Fruit fly (Drosophila melanogaster) whole organism, wandering third instar larva: ENCODE measurements around the gene PpV.
"Not testable (repeated sequence)": the region's sequence is repeated elsewhere in the genome, so short reads cannot be mapped to it uniquely, and the experiment has no call there.

ENCODE experiments used
- Abd-B ChIP-seq: fragments of >200 bp; optimal IDR thresholded peaks from 2 replicates; lab custom pipeline; 2017; ENCODE audit warnings: missing biosample characterization, missing genetic modification characterization
- CG32264 ChIP-seq: fragments of 200-800 bp; sonication (Bioruptor generic); optimal IDR thresholded peaks from 2 replicates; lab custom pipeline; 2016; ENCODE audit warnings: missing biosample characterization, missing genetic modification characterization
- CG9705 ChIP-seq: fragments of 200-800 bp; sonication (Bioruptor generic); optimal IDR thresholded peaks from 2 replicates; lab custom pipeline; 2018; ENCODE audit warnings: missing biosample characterization, mild to moderate bottlenecking, missing genetic modification characterization
- CrebA ChIP-seq: fragments of 200-800 bp; sonication (Bioruptor generic); optimal IDR thresholded peaks from 2 replicates; lab custom pipeline; 2016; ENCODE audit warnings: missing biosample characterization, mild to moderate bottlenecking, missing genetic modification characterization, borderline replicate concordance
- Dfd ChIP-seq: fragments of >200 bp; optimal IDR thresholded peaks from 2 replicates; lab custom pipeline; 2017; ENCODE audit warnings: missing biosample characterization, missing genetic modification characterization
- Dif ChIP-seq: fragments of 200-275, 200-300 bp; sonication (Bioruptor generic); optimal IDR thresholded peaks from 2 replicates; lab custom pipeline; 2018; ENCODE audit warnings: missing biosample characterization, missing genetic modification characterization; ENCODE audit not compliant: partially characterized antibody
- GATAd ChIP-seq: sonication (Bioruptor generic); optimal IDR thresholded peaks from 2 replicates; lab custom pipeline; 2016; ENCODE audit warnings: missing biosample characterization, missing genetic modification characterization
- HLH106 ChIP-seq: fragments of 200-800 bp; optimal IDR thresholded peaks from 3 replicates; lab custom pipeline; 2019; ENCODE audit warnings: missing biosample characterization, mild to moderate bottlenecking, missing genetic modification characterization, moderate library complexity
- Hnf4 ChIP-seq: fragments of 200-800 bp; sonication (Bioruptor generic); optimal IDR thresholded peaks from 2 replicates; lab custom pipeline; 2016; ENCODE audit warnings: missing biosample characterization, mild to moderate bottlenecking, missing genetic modification characterization
- Hr78 ChIP-seq: fragments of >200 bp; optimal IDR thresholded peaks from 2 replicates; lab custom pipeline; 2017; ENCODE audit warnings: missing biosample characterization, missing genetic modification characterization
- Hr83 ChIP-seq: fragments of 200-300 bp; sonication (Bioruptor generic); optimal IDR thresholded peaks from 2 replicates; lab custom pipeline; 2016; ENCODE audit warnings: missing biosample characterization, mild to moderate bottlenecking, missing genetic modification characterization, moderate library complexity; ENCODE audit not compliant: poor library complexity, severe bottlenecking
- Jra ChIP-seq: sonication (Bioruptor generic); optimal IDR thresholded peaks from 2 replicates; lab custom pipeline; 2016; ENCODE audit warnings: missing biosample characterization, missing genetic modification characterization
- Mio ChIP-seq: sonication (Bioruptor generic); optimal IDR thresholded peaks from 2 replicates; lab custom pipeline; 2016; ENCODE audit warnings: missing biosample characterization, missing genetic modification characterization
- Myc ChIP-seq: fragments of >200 bp; optimal IDR thresholded peaks from 2 replicates; lab custom pipeline; 2017
- OdsH ChIP-seq: fragments of 200-800 bp; sonication (Bioruptor generic); optimal IDR thresholded peaks from 2 replicates; lab custom pipeline; 2016; ENCODE audit warnings: missing biosample characterization, mild to moderate bottlenecking, missing genetic modification characterization
- Rel ChIP-seq, 2 experiments: fragments of 200-800 bp; sonication (Bioruptor generic) in 1 of 2; optimal IDR thresholded peaks; 2 replicates in 1 of 2; 3 replicates in 1 of 2; lab custom pipeline; 2016 to 2019; ENCODE audit warnings: mild to moderate bottlenecking in 2 of 2, missing biosample characterization in 2 of 2, missing genetic modification characterization in 2 of 2, moderate library complexity in 1 of 2
- Sp1 ChIP-seq: fragments of 200-800 bp; sonication (Bioruptor generic); optimal IDR thresholded peaks from 3 replicates; lab custom pipeline; 2019; ENCODE audit warnings: missing biosample characterization, mild to moderate bottlenecking, missing genetic modification characterization, moderate library complexity
- Vsx2 ChIP-seq: fragments of 200-300, 225-300 bp; sonication (Bioruptor generic); optimal IDR thresholded peaks from 2 replicates; lab custom pipeline; 2018; ENCODE audit warnings: missing biosample characterization, missing genetic modification characterization; ENCODE audit not compliant: partially characterized antibody
- br ChIP-seq: fragments of 200-800 bp; sonication (Bioruptor generic); optimal IDR thresholded peaks from 2 replicates; lab custom pipeline; 2016; ENCODE audit warnings: missing biosample characterization, missing genetic modification characterization
- brk ChIP-seq: fragments of 200-800 bp; sonication (Bioruptor generic); optimal IDR thresholded peaks from 2 replicates; lab custom pipeline; 2016; ENCODE audit warnings: missing biosample characterization, mild to moderate bottlenecking, missing genetic modification characterization
- foxo ChIP-seq, 2 experiments: fragments of 200-800 bp; sonication (Bioruptor generic); optimal IDR thresholded peaks; 2 replicates in 1 of 2; 3 replicates in 1 of 2; lab custom pipeline; 2016 to 2017; ENCODE audit warnings: missing biosample characterization in 2 of 2, missing genetic modification characterization in 2 of 2
- fru ChIP-seq: fragments of 200-800 bp; sonication (Bioruptor generic); optimal IDR thresholded peaks from 3 replicates; lab custom pipeline; 2016; ENCODE audit warnings: missing biosample characterization, mild to moderate bottlenecking, missing genetic modification characterization
- h ChIP-seq: fragments of 200-800 bp; sonication (Bioruptor generic); optimal IDR thresholded peaks from 3 replicates; lab custom pipeline; 2016; ENCODE audit warnings: missing biosample characterization, mild to moderate bottlenecking, missing genetic modification characterization
- jim ChIP-seq: fragments of 175-275, 200-325 bp; sonication (Bioruptor generic); optimal IDR thresholded peaks from 2 replicates; lab custom pipeline; 2016; ENCODE audit warnings: missing biosample characterization, mild to moderate bottlenecking, missing genetic modification characterization
- lola ChIP-seq: fragments of >200 bp; optimal IDR thresholded peaks from 2 replicates; lab custom pipeline; 2017; ENCODE audit warnings: missing biosample characterization, missing genetic modification characterization
- pan ChIP-seq: fragments of >200 bp; optimal IDR thresholded peaks from 2 replicates; lab custom pipeline; 2017
- psq ChIP-seq: fragments of 200-800 bp; sonication (Bioruptor generic); optimal IDR thresholded peaks from 3 replicates; lab custom pipeline; 2017; ENCODE audit warnings: missing biosample characterization, mild to moderate bottlenecking, missing genetic modification characterization, moderate library complexity
- rgr ChIP-seq: fragments of 200-800 bp; sonication (Bioruptor generic); optimal IDR thresholded peaks from 3 replicates; lab custom pipeline; 2016; ENCODE audit warnings: missing biosample characterization, mild to moderate bottlenecking, missing genetic modification characterization
- sv ChIP-seq: fragments of 200-800 bp; sonication (Bioruptor generic); optimal IDR thresholded peaks from 3 replicates; lab custom pipeline; 2016; ENCODE audit warnings: missing biosample characterization, missing genetic modification characterization
- tai ChIP-seq: sonication (Bioruptor generic); optimal IDR thresholded peaks from 2 replicates; lab custom pipeline; 2016; ENCODE audit warnings: missing biosample characterization, missing genetic modification characterization
- usp ChIP-seq: fragments of >200 bp; optimal IDR thresholded peaks from 2 replicates; lab custom pipeline; 2017; ENCODE audit warnings: missing biosample characterization, missing genetic modification characterization
- woc ChIP-seq: sonication (Bioruptor generic); optimal IDR thresholded peaks from 2 replicates; lab custom pipeline; 2016; ENCODE audit warnings: missing biosample characterization, mild to moderate bottlenecking, missing genetic modification characterization

Gene PpV

dm6 chrX:6372769-6373197 is at the start of gene PpV:
Gene PpV, minus strand, starts transcription at chrX:6372915.
- TF ChIP-seq Sp1 (GFP tag; lab: Kevin White, UChicago) (peak; percentile 7), Hr78 (GFP tag; lab: Kevin White, UChicago) (no peak), CG9705 (GFP tag; lab: Kevin White, UChicago) (no peak), GATAd (GFP tag; lab: Kevin White, UChicago) (no peak), Rel (GFP tag; optimal IDR thresholded peaks at IDR 0.05; lab: Kevin White, UChicago) (no peak), Rel (tag; optimal IDR thresholded peaks at IDR 0.05; lab: Kevin White, UChicago) (peak; percentile 6), fru (GFP tag; lab: Kevin White, UChicago) (no peak), h (GFP tag; lab: Kevin White, UChicago) (peak; percentile 13), HLH106 (tag; lab: Kevin White, UChicago) (peak; percentile 4)

- TF ChIP-seq GATAd, Dif, tai (GFP tag; lab: Kevin White, UChicago): not testable (repeated sequence)
Observed at dm6 chrX:6419334-6419733, 46.6 kb upstream of the PpV start, which contains the start of gene CG33668. Gene CG33668, minus strand, starts transcription at chrX:6419434.

dm6 chrX:6400000-6400399 is 27.3 kb upstream of the PpV start, which contains the start of gene CG33669:
Gene CG33669, minus strand, starts transcription at chrX:6400100.
- TF ChIP-seq sv; Sp1 (GFP tag; lab: Kevin White, UChicago); Hnf4 (GFP tag; lab: Kevin White, UChicago): not testable (repeated sequence)

- not testable (repeated sequence) for TF ChIP-seq CrebA (GFP tag; lab: Kevin White, UChicago); Dif (GFP tag; lab: Kevin White, UChicago); sv
Observed at dm6 chrX:6383920-6384319, 11.2 kb upstream of the PpV start, which contains the start of gene CG33664. Gene CG33664, plus strand, starts transcription at chrX:6384220.

- TF ChIP-seq Dif (GFP tag; lab: Kevin White, UChicago) (no peak), HLH106 (tag; lab: Kevin White, UChicago) (no peak), brk (GFP tag; lab: Kevin White, UChicago) (no peak), Rel (GFP tag; optimal IDR thresholded peaks at IDR 0.05; lab: Kevin White, UChicago) (no peak), Rel (tag; optimal IDR thresholded peaks at IDR 0.05; lab: Kevin White, UChicago) (no peak), foxo (GFP tag; optimal IDR thresholded peaks at IDR 0.05; lab: Kevin White, UChicago) (no peak), woc (GFP tag; lab: Kevin White, UChicago) (no peak), Mio (GFP tag; lab: Kevin White, UChicago) (no peak)
Observed at dm6 chrX:6376748-6377147, 4.0 kb upstream of the PpV start.

dm6 chrX:6375636-6376035 is 2.9 kb upstream of the PpV start:
- TF ChIP-seq HLH106 (tag; lab: Kevin White, UChicago) = peak; percentile 13
- TF ChIP-seq fru (GFP tag; lab: Kevin White, UChicago) = peak; percentile 23
- TF ChIP-seq jim (GFP tag; lab: Kevin White, UChicago) = no peak
- TF ChIP-seq foxo (GFP tag; optimal IDR thresholded peaks at IDR 0.05; lab: Kevin White, UChicago) = peak in 1 of 2 experiments; percentile 27
- peak; percentile 7 for TF ChIP-seq h (GFP tag; lab: Kevin White, UChicago)

dm6 chrX:6366357-6366691 is 6.4 kb downstream of the PpV start:
- peak; percentile 93 for TF ChIP-seq Sp1 (GFP tag; lab: Kevin White, UChicago)
- peak; percentile 82 for TF ChIP-seq Mio (GFP tag; lab: Kevin White, UChicago)
- TF ChIP-seq Jra (GFP tag; lab: Kevin White, UChicago) = peak; percentile 80
- peak; percentile 67 for TF ChIP-seq jim (GFP tag; lab: Kevin White, UChicago)
- TF ChIP-seq woc (GFP tag; lab: Kevin White, UChicago) = peak; percentile 86
- no peak for TF ChIP-seq Rel (GFP tag; optimal IDR thresholded peaks at IDR 0.05; lab: Kevin White, UChicago)
- TF ChIP-seq Rel (tag; optimal IDR thresholded peaks at IDR 0.05; lab: Kevin White, UChicago) = peak; percentile 89
- TF ChIP-seq rgr (GFP tag; lab: Kevin White, UChicago) = peak; percentile 95
- no peak for TF ChIP-seq tai (GFP tag; lab: Kevin White, UChicago)
- peak; percentile 95 for TF ChIP-seq Hnf4 (GFP tag; lab: Kevin White, UChicago)
- TF ChIP-seq Dfd = no peak
- no peak for TF ChIP-seq lola
- no peak for TF ChIP-seq Abd-B (GFP tag; lab: Kevin White, UChicago)
- TF ChIP-seq usp (GFP tag; lab: Kevin White, UChicago) = no peak
- peak; percentile 66 for TF ChIP-seq GATAd (GFP tag; lab: Kevin White, UChicago)
- peak; percentile 83 for TF ChIP-seq psq (GFP tag; lab: Kevin White, UChicago)
- peak; percentile 92 for TF ChIP-seq OdsH (GFP tag; lab: Kevin White, UChicago)
- peak; percentile 93 for TF ChIP-seq br (GFP tag; lab: Kevin White, UChicago)
- peak; percentile 95 for TF ChIP-seq h (GFP tag; lab: Kevin White, UChicago)
- peak; percentile 81 to 97 for TF ChIP-seq foxo (GFP tag; optimal IDR thresholded peaks at IDR 0.05; lab: Kevin White, UChicago)
- TF ChIP-seq HLH106 (tag; lab: Kevin White, UChicago) = peak; percentile 96
- TF ChIP-seq Hr78 (GFP tag; lab: Kevin White, UChicago) = no peak
- TF ChIP-seq Myc (lab: Kevin White, UChicago) = no peak
- TF ChIP-seq brk (GFP tag; lab: Kevin White, UChicago) = no peak
- TF ChIP-seq CrebA (GFP tag; lab: Kevin White, UChicago) = no peak
- TF ChIP-seq Hr83 = peak; percentile 94
- TF ChIP-seq fru (GFP tag; lab: Kevin White, UChicago) = peak; percentile 94
- peak; percentile 86 for TF ChIP-seq CG32264 (GFP tag; lab: Kevin White, UChicago)
- no peak for TF ChIP-seq pan (lab: Kevin White, UChicago)
- no peak for TF ChIP-seq Vsx2 (GFP tag; lab: Kevin White, UChicago)
- peak; percentile 53 for TF ChIP-seq sv
